Worm (Caenorhabditis elegans): ENCODE data around the gene F43C11.2.

ce11 chrII:2320097-2320496 is 34.5 kb upstream of the F43C11.2 start, which contains the start of gene ZK1240.3:
- no peak for TF ChIP-seq pha-2 (tag; optimal IDR thresholded peaks at IDR 0.05)
- no peak for TF ChIP-seq ahr-1 (tag; optimal IDR thresholded peaks at IDR 0.05)
